Worm (Caenorhabditis elegans): ENCODE results near the gene C07A9.12.

- TF ChIP-seq ceh-24 (tag; optimal IDR thresholded peaks at IDR 0.05) (no peak), rnt-1 (tag; optimal IDR thresholded peaks at IDR 0.05) (no peak), pha-4 (tag; optimal IDR thresholded peaks at IDR 0.05) (no peak), fkh-10 (GFP tag; optimal IDR thresholded peaks at IDR 0.05) (no peak), ceh-18 (tag; optimal IDR thresholded peaks at IDR 0.05) (no peak), dmd-4 (tag; optimal IDR thresholded peaks at IDR 0.05; ENCODE audit: borderline replicate concordance) (no peak), che-1 (tag; optimal IDR thresholded peaks at IDR 0.05) (no peak), ama-1 (optimal IDR thresholded peaks at IDR 0.05) (no peak), tbx-7 (tag; optimal IDR thresholded peaks at IDR 0.05) (no peak), nhr-232 (tag; optimal IDR thresholded peaks at IDR 0.05) (no peak), F13H6.1 (tag; optimal IDR thresholded peaks at IDR 0.05) (no peak), pax-1 (tag; optimal IDR thresholded peaks at IDR 0.05) (no peak)
These were observed 48.5 kb downstream of the C07A9.12 start, which contains the start of gene ugt-60 for ce11 chrIII:9678819-9679218.
